Worm (Caenorhabditis elegans): ENCODE measurements around the gene F09A5.2.

ce11 chrX:13139493-13139892 lies 4.6 kb downstream of the F09A5.2 start, which contains the start of gene ttr-34:
- TF ChIP-seq elt-2 (tag; optimal IDR thresholded peaks at IDR 0.05) (no peak), ceh-9 (tag; optimal IDR thresholded peaks at IDR 0.05) (no peak)

Data from whole organism, late embryonic.